Worm (Caenorhabditis elegans) whole organism, mixed stage, embryonic: ENCODE data around the gene nstp-2.

Experiments
- M03D4.4 ChIP-seq: sonication (generic microtip); optimal IDR thresholded peaks from 2 replicates; lab custom pipeline; 2017; ENCODE audit warnings: mild to moderate bottlenecking, missing genetic modification characterization, missing compliant biosample characterization
- bed-3 ChIP-seq: fragments of 200-800 bp; sonication (Bioruptor generic); optimal IDR thresholded peaks from 3 replicates; lab custom pipeline; 2018; ENCODE audit warnings: mild to moderate bottlenecking, missing genetic modification characterization, moderate library complexity, missing compliant biosample characterization
- blmp-1 ChIP-seq: fragments of 150-350 bp; optimal IDR thresholded peaks from 2 replicates; lab custom pipeline; 2014; ENCODE audit warnings: missing biosample characterization, missing genetic modification characterization
- ceh-43 ChIP-seq: fragments of 200-800 bp; sonication (Bioruptor generic); optimal IDR thresholded peaks from 2 replicates; lab custom pipeline; 2018; ENCODE audit warnings: mild to moderate bottlenecking, missing genetic modification characterization, moderate library complexity, missing compliant biosample characterization
- ceh-83 ChIP-seq: fragments of 200-800 bp; sonication (Bioruptor generic); optimal IDR thresholded peaks from 2 replicates; lab custom pipeline; 2018; ENCODE audit warnings: mild to moderate bottlenecking, missing genetic modification characterization, missing compliant biosample characterization
- ces-1 ChIP-seq: fragments of 150-350 bp; optimal IDR thresholded peaks from 2 replicates; lab custom pipeline; 2014; ENCODE audit warnings: missing biosample characterization, missing genetic modification reagents, missing genetic modification characterization
- cnd-1 ChIP-seq: fragments of 200-800 bp; sonication (Bioruptor generic); optimal IDR thresholded peaks from 2 replicates; lab custom pipeline; 2018; ENCODE audit warnings: mild to moderate bottlenecking, missing genetic modification characterization, missing compliant biosample characterization
- drap-1 ChIP-seq: fragments of 200-800 bp; sonication (Bioruptor generic); optimal IDR thresholded peaks from 3 replicates; lab custom pipeline; 2018; ENCODE audit warnings: mild to moderate bottlenecking, missing genetic modification characterization, missing compliant biosample characterization
- elt-1 ChIP-seq: sonication (generic microtip); optimal IDR thresholded peaks from 2 replicates; lab custom pipeline; 2017; ENCODE audit warnings: missing genetic modification characterization, mild to moderate bottlenecking, missing compliant biosample characterization, antibody characterized with exemption, moderate library complexity, borderline replicate concordance; ENCODE audit not compliant: insufficient read depth
- elt-3 ChIP-seq: fragments of 150-350 bp; optimal IDR thresholded peaks from 2 replicates; lab custom pipeline; 2014; ENCODE audit warnings: missing biosample characterization, missing genetic modification characterization
- flh-1 ChIP-seq: fragments of 200-800 bp; sonication (Bioruptor generic); optimal IDR thresholded peaks from 2 replicates; lab custom pipeline; 2018; ENCODE audit warnings: mild to moderate bottlenecking, missing genetic modification characterization, moderate library complexity, missing compliant biosample characterization
- hlh-1 ChIP-seq: fragments of 150-350 bp; optimal IDR thresholded peaks from 2 replicates; lab custom pipeline; 2014; ENCODE audit warnings: missing biosample characterization, missing genetic modification reagents, missing genetic modification characterization
- lin-13 ChIP-seq: fragments of 150-350 bp; optimal IDR thresholded peaks from 2 replicates; lab custom pipeline; 2014; ENCODE audit warnings: missing biosample characterization, missing genetic modification characterization
- lin-32 ChIP-seq: fragments of 200-800 bp; sonication (Bioruptor generic); optimal IDR thresholded peaks from 2 replicates; lab custom pipeline; 2018; ENCODE audit warnings: mild to moderate bottlenecking, missing genetic modification characterization, missing compliant biosample characterization
- lsy-2 ChIP-seq: fragments of 150-350 bp; optimal IDR thresholded peaks from 2 replicates; lab custom pipeline; 2014; ENCODE audit warnings: missing biosample characterization, missing genetic modification characterization
- mab-5 ChIP-seq: fragments of 150-350 bp; optimal IDR thresholded peaks from 2 replicates; lab custom pipeline; 2014; ENCODE audit warnings: missing biosample characterization, missing genetic modification characterization
- mls-2 ChIP-seq: sonication (generic microtip); optimal IDR thresholded peaks from 2 replicates; lab custom pipeline; 2016; ENCODE audit warnings: mild to moderate bottlenecking, missing genetic modification characterization, moderate library complexity, missing compliant biosample characterization
- nhr-12 ChIP-seq: fragments of 150-350 bp; optimal IDR thresholded peaks from 2 replicates; lab custom pipeline; 2014; ENCODE audit warnings: missing biosample characterization, missing genetic modification characterization
- nhr-2 ChIP-seq: fragments of 150-350 bp; optimal IDR thresholded peaks from 2 replicates; lab custom pipeline; 2014; ENCODE audit warnings: missing biosample characterization, missing genetic modification characterization
- nhr-237 ChIP-seq: fragments of 150-350 bp; optimal IDR thresholded peaks from 2 replicates; lab custom pipeline; 2014; ENCODE audit warnings: missing biosample characterization, missing genetic modification characterization
- nhr-28 ChIP-seq: fragments of 150-350 bp; optimal IDR thresholded peaks from 2 replicates; lab custom pipeline; 2014; ENCODE audit warnings: missing biosample characterization, missing genetic modification characterization
- nhr-76 ChIP-seq: sonication (generic microtip); optimal IDR thresholded peaks from 2 replicates; lab custom pipeline; 2017; ENCODE audit warnings: missing biosample characterization, missing genetic modification characterization
- pha-4 ChIP-seq: fragments of 150-350 bp; optimal IDR thresholded peaks from 2 replicates; lab custom pipeline; 2018; ENCODE audit warnings: missing biosample characterization, missing genetic modification reagents, missing genetic modification characterization
- sem-2 ChIP-seq: fragments of 200-800 bp; sonication (Bioruptor generic); optimal IDR thresholded peaks from 2 replicates; lab custom pipeline; 2018; ENCODE audit warnings: mild to moderate bottlenecking, missing genetic modification characterization, missing compliant biosample characterization
- snpc-4 ChIP-seq: fragments of 150-350 bp; optimal IDR thresholded peaks from 2 replicates; lab custom pipeline; 2014; ENCODE audit warnings: missing biosample characterization, missing genetic modification characterization
- sptf-1 ChIP-seq: sonication (generic microtip); optimal IDR thresholded peaks from 2 replicates; lab custom pipeline; 2017; ENCODE audit warnings: mild to moderate bottlenecking, missing genetic modification characterization, moderate library complexity, missing compliant biosample characterization
- tbx-8 ChIP-seq: fragments of 200-800 bp; sonication (Bioruptor generic); optimal IDR thresholded peaks from 2 replicates; lab custom pipeline; 2018; ENCODE audit warnings: mild to moderate bottlenecking, missing genetic modification characterization, moderate library complexity, missing compliant biosample characterization
- unc-120 ChIP-seq: sonication (generic microtip); optimal IDR thresholded peaks from 2 replicates; lab custom pipeline; 2017; ENCODE audit warnings: missing genetic modification characterization, missing compliant biosample characterization; ENCODE audit not compliant: poor library complexity, severe bottlenecking
- unc-39 ChIP-seq: fragments of 150-350 bp; optimal IDR thresholded peaks from 2 replicates; lab custom pipeline; 2014; ENCODE audit warnings: missing biosample characterization, missing genetic modification characterization
- unc-62 ChIP-seq: fragments of 150-350 bp; optimal IDR thresholded peaks from 2 replicates; lab custom pipeline; 2014; ENCODE audit warnings: missing biosample characterization, missing genetic modification reagents, missing genetic modification characterization
- zip-8 ChIP-seq: fragments of 150-350 bp; optimal IDR thresholded peaks from 2 replicates; lab custom pipeline; 2014; ENCODE audit warnings: missing biosample characterization, missing genetic modification characterization

nstp-2 gene

DNA sequence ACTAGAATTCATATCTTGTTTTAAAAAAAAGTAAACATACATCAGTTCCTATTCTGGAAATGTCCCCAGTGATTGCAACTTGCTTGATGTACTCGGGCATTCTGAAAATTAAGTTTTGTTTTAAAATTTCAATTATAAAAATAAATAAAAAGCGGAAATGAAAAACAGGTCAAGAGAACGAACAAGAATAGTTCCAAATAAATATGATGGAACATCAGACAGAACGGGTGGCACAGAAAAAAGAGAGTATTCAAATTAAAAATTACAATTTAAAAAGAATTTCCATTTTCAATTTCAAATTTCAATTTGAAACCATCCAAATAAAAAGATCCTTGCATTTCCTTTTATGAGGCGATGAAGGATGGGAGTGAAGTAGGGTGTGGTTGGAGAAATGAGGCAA is 15.3 kb upstream of the nstp-2 start, which contains the start of gene C01B10.3:
C01B10.3 (minus strand) TSS at position 101 of the 400 bp plus-strand sequence.
- TF ChIP-seq tbx-8 (GFP tag; lab: Kevin White, UChicago), result no peak
- no peak for TF ChIP-seq sem-2
- no peak for TF ChIP-seq nhr-12
- no peak for TF ChIP-seq ceh-43 (GFP tag; lab: Kevin White, UChicago)
- TF ChIP-seq mab-5 (tag; lab: Kevin White, UChicago), result no peak
- no peak for TF ChIP-seq pha-4
- no peak for TF ChIP-seq cnd-1
- no peak for TF ChIP-seq nhr-2 (tag; lab: Kevin White, UChicago)

DNA sequence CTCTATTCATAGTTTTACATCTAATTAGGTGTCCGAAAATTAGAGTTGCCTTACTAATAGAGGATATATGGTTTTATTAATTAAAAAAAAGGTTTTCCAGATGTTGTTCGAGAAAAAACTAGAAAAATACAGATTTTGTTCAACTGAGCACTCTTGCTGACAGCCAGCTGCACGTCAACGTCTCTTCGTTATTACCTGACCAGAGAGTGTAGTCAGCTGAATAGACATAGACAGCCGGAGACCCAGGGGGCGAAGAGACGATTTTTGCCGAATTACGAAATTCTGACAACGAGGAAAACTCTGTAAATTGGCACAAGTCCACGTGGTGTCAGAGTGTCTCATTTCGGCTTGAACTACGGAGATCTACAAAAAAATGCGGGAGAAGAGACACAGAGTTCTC is 12.6 kb upstream of the nstp-2 start:
- no peak for TF ChIP-seq bed-3
- TF ChIP-seq nhr-12, result no peak
- TF ChIP-seq drap-1 (GFP tag; lab: Kevin White, UChicago), result no peak
- TF ChIP-seq pha-4, result no peak
- no peak for TF ChIP-seq unc-39 (tag; lab: Kevin White, UChicago)
- no peak for TF ChIP-seq mls-2 (tag; lab: Kevin White, UChicago)
- no peak for TF ChIP-seq lin-32 (GFP tag; lab: Kevin White, UChicago)
- TF ChIP-seq sptf-1 (tag; lab: Kevin White, UChicago), result no peak
- no peak for TF ChIP-seq nhr-2 (tag; lab: Kevin White, UChicago)
- TF ChIP-seq nhr-237 (tag; lab: Kevin White, UChicago), result no peak
- no peak for TF ChIP-seq blmp-1 (tag; lab: Kevin White, UChicago)
- no peak for TF ChIP-seq lsy-2 (tag; lab: Kevin White, UChicago)
- TF ChIP-seq elt-3 (tag; lab: Kevin White, UChicago), result no peak
- TF ChIP-seq hlh-1, result no peak
- TF ChIP-seq flh-1 (GFP tag; lab: Kevin White, UChicago), result no peak

DNA sequence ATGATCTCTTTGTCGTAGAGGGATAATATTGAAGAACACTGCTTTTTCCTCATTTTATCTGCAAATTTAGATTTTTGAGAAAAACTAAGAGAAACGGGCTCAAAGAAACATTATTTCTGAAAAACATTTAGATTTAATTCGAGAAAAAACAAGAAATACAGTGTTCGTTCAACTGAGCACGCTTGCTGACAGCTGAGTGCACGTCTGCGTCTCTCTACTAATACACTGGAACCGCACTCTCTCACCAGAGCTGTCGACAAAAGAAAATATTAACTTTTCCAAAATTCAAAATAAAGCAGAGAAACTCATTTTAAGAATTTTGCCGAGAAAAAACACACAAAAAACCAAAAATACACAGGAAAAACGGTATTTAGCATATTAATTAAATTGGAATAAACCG is 7.3 kb upstream of the nstp-2 start, which contains the start of gene drh-1:
drh-1 (minus strand) TSS at position 58 of the 400 bp plus-strand sequence.
- TF ChIP-seq tbx-8 (GFP tag; lab: Kevin White, UChicago) (no peak), nhr-28 (tag; lab: Kevin White, UChicago) (no peak), ceh-43 (GFP tag; lab: Kevin White, UChicago) (no peak), drap-1 (GFP tag; lab: Kevin White, UChicago) (no peak), nhr-76 (tag; lab: Kevin White, UChicago) (no peak), unc-120 (no peak), elt-1 (tag; lab: Kevin White, UChicago) (no peak), M03D4.4 (tag; lab: Kevin White, UChicago) (no peak), mab-5 (tag; lab: Kevin White, UChicago) (no peak), hlh-1 (no peak), cnd-1 (no peak), unc-62 (GFP tag; lab: Kevin White, UChicago) (no peak), nhr-2 (tag; lab: Kevin White, UChicago) (no peak), sem-2 (no peak)

DNA sequence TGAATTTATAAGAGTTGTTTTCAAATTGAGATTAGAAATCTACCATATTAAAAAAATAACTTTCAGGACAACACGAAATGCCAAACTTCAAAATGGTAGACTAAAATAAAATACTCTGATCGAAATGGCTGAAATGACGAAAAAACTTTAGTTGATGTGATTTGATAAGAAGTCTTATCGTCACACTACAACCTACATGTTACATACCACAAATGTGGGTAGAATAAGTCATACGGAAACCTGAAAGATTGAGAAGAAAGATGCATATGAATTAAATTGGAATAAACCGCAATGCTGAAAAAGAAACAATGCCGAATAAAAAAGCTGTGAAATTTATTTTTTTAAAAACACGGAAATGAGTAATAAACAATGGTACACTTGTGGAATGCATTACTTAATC is 1.1 kb upstream of the nstp-2 start:
- no peak for TF ChIP-seq drap-1 (GFP tag; lab: Kevin White, UChicago)
- TF ChIP-seq nhr-2 (tag; lab: Kevin White, UChicago), result no peak
- no peak for TF ChIP-seq elt-3 (tag; lab: Kevin White, UChicago)
- TF ChIP-seq hlh-1, result no peak
- TF ChIP-seq zip-8 (tag; lab: Kevin White, UChicago), result no peak
- no peak for TF ChIP-seq bed-3
- TF ChIP-seq flh-1 (GFP tag; lab: Kevin White, UChicago), result no peak
- no peak for TF ChIP-seq cnd-1
- no peak for TF ChIP-seq tbx-8 (GFP tag; lab: Kevin White, UChicago)
- no peak for TF ChIP-seq nhr-12
- no peak for TF ChIP-seq ceh-83 (GFP tag; lab: Kevin White, UChicago)
- no peak for TF ChIP-seq sptf-1 (tag; lab: Kevin White, UChicago)
- TF ChIP-seq unc-120, result no peak
- no peak for TF ChIP-seq lin-13 (tag; lab: Kevin White, UChicago)
- TF ChIP-seq ces-1, result no peak
- TF ChIP-seq lsy-2 (tag; lab: Kevin White, UChicago), result no peak

DNA sequence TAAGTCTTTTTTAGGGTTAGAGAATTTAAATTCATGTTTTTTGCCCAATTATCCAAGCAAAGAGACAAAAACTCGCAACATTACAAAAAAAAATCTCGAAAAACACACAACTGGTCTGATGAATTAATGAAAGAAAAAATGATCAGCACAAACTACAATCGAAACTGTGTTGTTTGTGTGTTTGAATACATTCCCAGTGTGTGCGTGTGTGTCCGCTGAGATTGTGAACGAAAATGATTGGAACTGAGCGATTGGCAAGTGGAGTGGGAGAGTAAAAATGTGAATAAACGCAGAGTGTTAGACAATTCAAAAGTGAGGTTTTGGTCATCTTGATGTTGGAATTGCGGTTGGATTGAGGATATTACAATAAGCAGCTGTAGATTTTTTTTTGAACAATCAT is 599 bp upstream of the nstp-2 start:
- TF ChIP-seq snpc-4 (tag; lab: Kevin White, UChicago), result no peak
- TF ChIP-seq zip-8 (tag; lab: Kevin White, UChicago), result no peak
- TF ChIP-seq lin-32 (GFP tag; lab: Kevin White, UChicago), result no peak
- TF ChIP-seq drap-1 (GFP tag; lab: Kevin White, UChicago), result no peak
- TF ChIP-seq unc-62 (GFP tag; lab: Kevin White, UChicago), result no peak
- TF ChIP-seq lin-13 (tag; lab: Kevin White, UChicago), result no peak
- no peak for TF ChIP-seq mls-2 (tag; lab: Kevin White, UChicago)
- no peak for TF ChIP-seq elt-3 (tag; lab: Kevin White, UChicago)
